Fruit fly (Drosophila melanogaster) whole organism, embryonic: ENCODE measurements around the gene SP.

Experiments
- CG10959 ChIP-seq: fragments of 200-800 bp; sonication (Bioruptor generic); IDR thresholded peaks from 2 replicates; pipeline ENCODE4 v1.3.6; 2022; ENCODE audit warnings: missing biosample characterization, missing genetic modification characterization
- CG11695 ChIP-seq: fragments of 200-800 bp; sonication (Bioruptor generic); IDR thresholded peaks from 3 replicates; pipeline ENCODE4 v1.3.6; 2022; ENCODE audit warnings: missing biosample characterization, missing genetic modification characterization
- CG13123 ChIP-seq: fragments of 200-800 bp; sonication (Bioruptor generic); optimal IDR thresholded peaks from 2 replicates; lab custom pipeline; 2016; ENCODE audit warnings: missing biosample characterization, missing genetic modification characterization
- CG15601 ChIP-seq: fragments of 200-800 bp; sonication (Bioruptor generic); optimal IDR thresholded peaks from 3 replicates; lab custom pipeline; 2019; ENCODE audit warnings: missing biosample characterization, mild to moderate bottlenecking, missing genetic modification characterization, moderate library complexity
- CG1647 ChIP-seq: fragments of 200-800 bp; sonication (Bioruptor generic); optimal IDR thresholded peaks from 3 replicates; lab custom pipeline; 2016; ENCODE audit warnings: missing biosample characterization, missing genetic modification characterization
- CG17361 ChIP-seq: fragments of 200-800 bp; sonication (Bioruptor generic); IDR thresholded peaks from 3 replicates; pipeline ENCODE4 v1.3.6; 2022; ENCODE audit warnings: missing biosample characterization, missing genetic modification characterization
- CG18262 ChIP-seq: fragments of 200-800 bp; optimal IDR thresholded peaks from 3 replicates; lab custom pipeline; 2019; ENCODE audit warnings: missing biosample characterization, mild to moderate bottlenecking, missing genetic modification characterization, moderate library complexity
- CG2712 ChIP-seq: fragments of 200-800 bp; optimal IDR thresholded peaks from 3 replicates; lab custom pipeline; 2019; ENCODE audit warnings: missing biosample characterization, mild to moderate bottlenecking, missing genetic modification characterization, moderate library complexity
- CG30431 ChIP-seq: fragments of 200-800 bp; sonication (Bioruptor generic); optimal IDR thresholded peaks from 2 replicates; lab custom pipeline; 2017; ENCODE audit warnings: missing biosample characterization, missing genetic modification characterization
- CG31441 ChIP-seq: fragments of 200-800 bp; sonication (Bioruptor generic); IDR thresholded peaks from 2 replicates; pipeline ENCODE4 v1.3.6; 2022; ENCODE audit warnings: missing biosample characterization, missing genetic modification characterization
- CG4360 ChIP-seq: fragments of 200-800 bp; sonication (Bioruptor generic); IDR thresholded peaks from 2 replicates; pipeline ENCODE4 v1.3.6; 2022; ENCODE audit warnings: missing biosample characterization, missing genetic modification characterization
- CG4404 ChIP-seq: fragments of 200-800 bp; sonication (Bioruptor generic); IDR thresholded peaks from 2 replicates; pipeline ENCODE4 v1.3.6; 2022; ENCODE audit warnings: missing biosample characterization, missing genetic modification characterization
- CG6765 ChIP-seq: fragments of 200-800 bp; sonication (Bioruptor generic); optimal IDR thresholded peaks from 3 replicates; lab custom pipeline; 2017; ENCODE audit warnings: missing biosample characterization, mild to moderate bottlenecking, missing genetic modification characterization
- CG8089 ChIP-seq: fragments of 200-800 bp; sonication (Bioruptor generic); optimal IDR thresholded peaks from 3 replicates; lab custom pipeline; 2016; ENCODE audit warnings: missing biosample characterization, missing genetic modification characterization
- CG8924 ChIP-seq: fragments of 200-800 bp; optimal IDR thresholded peaks from 3 replicates; lab custom pipeline; 2019; ENCODE audit warnings: missing biosample characterization, mild to moderate bottlenecking, missing genetic modification characterization, moderate library complexity
- CG9727 ChIP-seq: fragments of 200-800 bp; sonication (Bioruptor generic); optimal IDR thresholded peaks from 3 replicates; lab custom pipeline; 2017; ENCODE audit warnings: missing biosample characterization, mild to moderate bottlenecking, missing genetic modification characterization
- CHES-1-like ChIP-seq: fragments of 200-800 bp; sonication (Bioruptor generic); optimal IDR thresholded peaks from 2 replicates; lab custom pipeline; 2016; ENCODE audit warnings: missing biosample characterization, missing genetic modification characterization
- Chrac-16 ChIP-seq: fragments of 200-800 bp; sonication (Bioruptor generic); optimal IDR thresholded peaks from 3 replicates; lab custom pipeline; 2016; ENCODE audit warnings: missing biosample characterization, missing genetic modification characterization
- Hmx ChIP-seq: fragments of 200-800 bp; sonication (Bioruptor generic); optimal IDR thresholded peaks from 2 replicates; lab custom pipeline; 2016; ENCODE audit warnings: missing biosample characterization, missing genetic modification characterization
- Hr78 ChIP-seq, 2 experiments: fragments of 200-800 bp in 1 of 2; fragments of >200 bp in 1 of 2; sonication (Bioruptor generic) in 1 of 2; optimal IDR thresholded peaks; 2 replicates each; lab custom pipeline; 2017 to 2019; ENCODE audit warnings: missing biosample characterization in 2 of 2, missing genetic modification characterization in 2 of 2, mild to moderate bottlenecking in 1 of 2, moderate library complexity in 1 of 2
- Hsf ChIP-seq: fragments of 200-800 bp; sonication (Bioruptor generic); optimal IDR thresholded peaks from 3 replicates; lab custom pipeline; 2016; ENCODE audit warnings: missing biosample characterization, missing genetic modification characterization
- Med ChIP-seq: fragments of 200-800 bp; sonication (Bioruptor generic); peaks from one replicate; lab custom pipeline; 2016; ENCODE audit warnings: missing biosample characterization, missing genetic modification characterization, mild to moderate bottlenecking, inconsistent platforms, moderate library complexity
- Side ChIP-seq: fragments of 200-800 bp; sonication (Bioruptor generic); optimal IDR thresholded peaks from 2 replicates; lab custom pipeline; 2016; ENCODE audit warnings: missing biosample characterization, missing genetic modification characterization
- Sox102F ChIP-seq: fragments of 200-800 bp; sonication (Bioruptor generic); optimal IDR thresholded peaks from 2 replicates; lab custom pipeline; 2018; ENCODE audit warnings: missing biosample characterization, mild to moderate bottlenecking, missing genetic modification characterization, moderate library complexity
- ara ChIP-seq: fragments of 200-800 bp; sonication (Bioruptor generic); IDR thresholded peaks from 2 replicates; pipeline ENCODE4 v1.3.6; 2022; ENCODE audit warnings: missing biosample characterization, missing genetic modification characterization
- caup ChIP-seq: fragments of 200-800 bp; sonication (Bioruptor generic); optimal IDR thresholded peaks from 3 replicates; lab custom pipeline; 2017; ENCODE audit warnings: missing biosample characterization, mild to moderate bottlenecking, missing genetic modification characterization, moderate library complexity; ENCODE audit not compliant: severe bottlenecking
- chn ChIP-seq: fragments of 200-800 bp; sonication (Bioruptor generic); optimal IDR thresholded peaks from 2 replicates; lab custom pipeline; 2016; ENCODE audit warnings: missing biosample characterization, missing genetic modification characterization
- ci ChIP-seq: fragments of 200-800 bp; sonication (Bioruptor generic); IDR thresholded peaks from 3 replicates; pipeline ENCODE4 v1.3.6; 2022; ENCODE audit warnings: missing biosample characterization, missing genetic modification characterization
- cwo ChIP-seq: fragments of 200-800 bp; sonication (Bioruptor generic); optimal IDR thresholded peaks from 3 replicates; lab custom pipeline; 2017; ENCODE audit warnings: missing biosample characterization, missing genetic modification characterization, mild to moderate bottlenecking, moderate library complexity, missing genetic modification reagents
- dmrt11E ChIP-seq: fragments of 200-800 bp; sonication (Bioruptor generic); optimal IDR thresholded peaks from 3 replicates; lab custom pipeline; 2018; ENCODE audit warnings: missing biosample characterization, mild to moderate bottlenecking, missing genetic modification characterization, moderate library complexity
- gce ChIP-seq: fragments of 200-800 bp; sonication (Bioruptor generic); IDR thresholded peaks from 3 replicates; pipeline ENCODE4 v1.3.6; 2022; ENCODE audit warnings: missing biosample characterization, missing genetic modification characterization
- gem ChIP-seq: fragments of 200-800 bp; sonication (Bioruptor generic); optimal IDR thresholded peaks from 2 replicates; lab custom pipeline; 2019; ENCODE audit warnings: missing biosample characterization, mild to moderate bottlenecking, missing genetic modification characterization, moderate library complexity
- lmd ChIP-seq: fragments of 200-800 bp; sonication (Bioruptor generic); IDR thresholded peaks from 2 replicates; pipeline ENCODE4 v1.3.6; 2022; ENCODE audit warnings: missing biosample characterization, missing genetic modification characterization
- nerfin-2 ChIP-seq: fragments of 200-800 bp; sonication (Bioruptor generic); IDR thresholded peaks from 2 replicates; pipeline ENCODE4 v1.3.6; 2022; ENCODE audit warnings: missing biosample characterization, missing genetic modification characterization; ENCODE audit not compliant: partially characterized antibody
- otp ChIP-seq: fragments of 200-800 bp; sonication (Bioruptor generic); IDR thresholded peaks from 3 replicates; pipeline ENCODE4, ENCODE4 v1.3.6; 2022; ENCODE audit warnings: missing biosample characterization, missing genetic modification characterization
- p53 ChIP-seq: fragments of 200-800 bp; sonication (Bioruptor generic); optimal IDR thresholded peaks from 2 replicates; lab custom pipeline; 2016; ENCODE audit warnings: missing biosample characterization, missing genetic modification characterization
- pan ChIP-seq, 4 experiments: fragments of >200 bp in 3 of 4; fragments of 200-800 bp in 1 of 4; sonication (Bioruptor generic) in 1 of 4; optimal IDR thresholded peaks in 3 of 4; IDR thresholded peaks in 1 of 4; 2 replicates each; pipeline versions ENCODE4 v1.3.6 to Lab custom; 2017 to 2022; ENCODE audit warnings: missing biosample characterization in 2 of 4, missing genetic modification characterization in 2 of 4, mixed read lengths in 1 of 4
- pb ChIP-seq: fragments of 200-800 bp; sonication (Bioruptor generic); optimal IDR thresholded peaks from 3 replicates; lab custom pipeline; 2016; ENCODE audit warnings: missing biosample characterization, missing genetic modification characterization
- repo ChIP-seq: fragments of 200-800 bp; sonication (Bioruptor generic); optimal IDR thresholded peaks from 2 replicates; lab custom pipeline; 2016; ENCODE audit warnings: missing biosample characterization, missing genetic modification characterization
- sens ChIP-seq: fragments of 200-800 bp; sonication (Bioruptor generic); peaks from one replicate; lab custom pipeline; 2016; ENCODE audit warnings: missing biosample characterization, missing genetic modification characterization
- sens-2 ChIP-seq: fragments of 200-800 bp; sonication (Bioruptor generic); IDR thresholded peaks from 2 replicates; pipeline ENCODE4 v1.3.6; 2022; ENCODE audit warnings: missing biosample characterization, missing genetic modification characterization
- sisA ChIP-seq: fragments of 200-800 bp; sonication (Bioruptor generic); IDR thresholded peaks from 2 replicates; pipeline ENCODE4 v1.3.6; 2022; ENCODE audit warnings: missing biosample characterization, missing genetic modification characterization
- stc ChIP-seq: fragments of 200-800 bp; sonication (Bioruptor generic); IDR thresholded peaks from 2 replicates; pipeline ENCODE4 v1.3.6; 2022; ENCODE audit warnings: missing biosample characterization, missing genetic modification characterization
- tna ChIP-seq: fragments of 200-800 bp; sonication (Bioruptor generic); IDR thresholded peaks from 2 replicates; pipeline ENCODE4 v1.3.6; 2022; ENCODE audit warnings: missing biosample characterization, missing genetic modification characterization; ENCODE audit not compliant: partially characterized antibody
- vfl ChIP-seq: fragments of 200-800 bp; sonication (Bioruptor generic); optimal IDR thresholded peaks from 2 replicates; lab custom pipeline; 2016; ENCODE audit warnings: missing biosample characterization, missing genetic modification characterization
- zfh1 ChIP-seq: fragments of 200-800 bp; sonication (Bioruptor generic); IDR thresholded peaks from 3 replicates; pipeline ENCODE4 v1.3.6; 2022; ENCODE audit warnings: missing biosample characterization, missing genetic modification characterization

Gene SP

dm6 chr3L:13295675-13296074 lies 5.8 kb upstream of the SP start (continued):
- no peak for TF ChIP-seq cwo (GFP tag; lab: Kevin White, UChicago)
- TF ChIP-seq repo (GFP tag; lab: Kevin White, UChicago) = no peak
- no peak for TF ChIP-seq nerfin-2 (GFP tag; lab: Robert Waterston, UW)
- TF ChIP-seq tna (GFP tag; lab: Robert Waterston, UW) = no peak
- TF ChIP-seq ci (GFP tag; lab: Robert Waterston, UW) = 0 out of 3 replicates have a peak, but pooled peaks have one; percentile 29
- no peak for TF ChIP-seq p53 (GFP tag; lab: Kevin White, UChicago)
- no peak for TF ChIP-seq sens-2 (GFP tag; lab: Robert Waterston, UW)
- no peak for TF ChIP-seq Hr78 (GFP tag; optimal IDR thresholded peaks at IDR 0.05; lab: Kevin White, UChicago)
- TF ChIP-seq otp = no peak
- TF ChIP-seq CG9727 (GFP tag; lab: Kevin White, UChicago) = no peak
- TF ChIP-seq pb (GFP tag; lab: Kevin White, UChicago) = no peak
- peak; percentile 46; the same call in 1 of the 3 replicates for TF ChIP-seq zfh1 (GFP tag; lab: Robert Waterston, UW)
- TF ChIP-seq ara = peak; percentile 14; the same call in 1 of the 2 replicates
- TF ChIP-seq CG30431 (GFP tag; lab: Kevin White, UChicago) = no peak
- peak; percentile 28 for TF ChIP-seq gem
- peak; percentile 41 for TF ChIP-seq Med (GFP tag; lab: Kevin White, UChicago)
- no peak for TF ChIP-seq Side (GFP tag; lab: Kevin White, UChicago)
- TF ChIP-seq pan (optimal IDR thresholded peaks at IDR 0.05; lab: Kevin White, UChicago) = no peak
- peak in 1 of 2 experiments; percentile 31 for TF ChIP-seq pan (GFP tag; optimal IDR thresholded peaks at IDR 0.05 in 1 of 2, IDR thresholded peaks at IDR 0.05 in 1 of 2)
- peak; percentile 6 for TF ChIP-seq Sox102F (GFP tag; lab: Kevin White, UChicago)
- TF ChIP-seq dmrt11E (tag; lab: Kevin White, UChicago) = peak; percentile 36
- no peak for TF ChIP-seq CG1647
- no peak for TF ChIP-seq CG10959 (GFP tag; lab: Robert Waterston, UW)
- TF ChIP-seq Hmx = no peak
- TF ChIP-seq caup (GFP tag; lab: Kevin White, UChicago) = no peak
- no peak for TF ChIP-seq CG11695
- no peak for TF ChIP-seq vfl (GFP tag; lab: Kevin White, UChicago)
- no peak for TF ChIP-seq CG13123
- peak; percentile 11 for TF ChIP-seq chn (GFP tag; lab: Kevin White, UChicago)
- peak; percentile 8 for TF ChIP-seq CG18262 (tag; lab: Kevin White, UChicago)
- no peak for TF ChIP-seq CG31441 (GFP tag; lab: Robert Waterston, UW)
- no peak for TF ChIP-seq CG4360 (GFP tag; lab: Robert Waterston, UW)
- peak; percentile 30 for TF ChIP-seq CG2712 (tag; lab: Kevin White, UChicago)
- TF ChIP-seq Chrac-16 (GFP tag; lab: Kevin White, UChicago) = peak; percentile 12
- peak; percentile 62 for TF ChIP-seq CG4404 (GFP tag; lab: Robert Waterston, UW)
- peak; percentile 13 for TF ChIP-seq CG8924 (tag; lab: Kevin White, UChicago)
- TF ChIP-seq gce (GFP tag; lab: Robert Waterston, UW) = no peak
- 0 out of 3 replicates have a peak, but pooled peaks have one; percentile 19 for TF ChIP-seq CG17361 (GFP tag; lab: Robert Waterston, UW)
- TF ChIP-seq CHES-1-like (GFP tag; lab: Kevin White, UChicago) = no peak
- TF ChIP-seq lmd = no peak
- TF ChIP-seq sens (GFP tag; lab: Kevin White, UChicago) = peak; percentile 86
- no peak for TF ChIP-seq CG6765 (GFP tag; lab: Kevin White, UChicago)
- no peak for TF ChIP-seq stc (GFP tag; lab: Robert Waterston, UW)
- peak; percentile 17 for TF ChIP-seq Hsf (GFP tag; lab: Kevin White, UChicago)
- peak; percentile 1 for TF ChIP-seq CG15601 (tag; lab: Kevin White, UChicago)
- TF ChIP-seq sisA (GFP tag; lab: Robert Waterston, UW) = 0 out of 2 replicates have a peak, but pooled peaks have one; percentile 30
- peak; percentile 27 for TF ChIP-seq CG8089 (GFP tag; lab: Kevin White, UChicago)
- TF ChIP-seq, all 482 proteins: peak for 30
